Worm (Caenorhabditis elegans): Measurements from ENCODE around the gene C42D4.18.

C42D4.18 gene

DNA sequence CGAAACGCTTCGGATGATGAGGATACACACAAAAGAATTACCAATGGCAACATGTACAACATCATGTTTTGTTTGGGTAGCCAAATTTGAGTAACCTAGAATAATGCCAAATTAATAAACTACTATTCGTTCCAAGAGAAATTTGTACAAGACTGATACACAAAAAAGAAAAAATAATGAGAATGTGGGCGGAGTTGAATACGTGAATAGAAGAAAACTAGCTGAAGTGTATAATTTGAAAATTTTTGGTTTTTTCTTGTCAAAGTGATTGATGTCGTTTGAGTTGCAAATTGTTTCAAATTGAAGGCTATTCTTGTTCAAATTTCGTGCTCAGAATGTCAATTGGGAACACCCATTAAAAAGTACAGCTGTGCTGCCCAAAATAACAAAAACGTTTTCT is 25.2 kb downstream of the C42D4.18 start, which contains the start of gene R13A1.5:
Gene R13A1.5, minus strand, starts transcription at position 101 of the 400 bp plus-strand sequence.
- TF ChIP-seq ztf-11 (tag; optimal IDR thresholded peaks at IDR 0.05) = no peak
- no peak for TF ChIP-seq sem-4 (tag; optimal IDR thresholded peaks at IDR 0.05)
- TF ChIP-seq nhr-11 (tag; optimal IDR thresholded peaks at IDR 0.05) = no peak
- no peak for TF ChIP-seq snpc-4 (tag; optimal IDR thresholded peaks at IDR 0.05)
- no peak for TF ChIP-seq mbf-1 (tag; optimal IDR thresholded peaks at IDR 0.05)
- TF ChIP-seq unc-55 (GFP tag; optimal IDR thresholded peaks at IDR 0.05) = no peak
- TF ChIP-seq ama-1 (optimal IDR thresholded peaks at IDR 0.05) = no peak
- TF ChIP-seq Y55F3AM.14 (GFP tag; optimal IDR thresholded peaks at IDR 0.05) = no peak
- no peak for TF ChIP-seq nhr-23 (tag; optimal IDR thresholded peaks at IDR 0.05)
- TF ChIP-seq nhr-6 (tag; optimal IDR thresholded peaks at IDR 0.05) = no peak

- TF ChIP-seq ama-1 (optimal IDR thresholded peaks at IDR 0.05) (no peak), nhr-25 (tag; optimal IDR thresholded peaks at IDR 0.05) (no peak), lsy-2 (tag; optimal IDR thresholded peaks at IDR 0.05) (no peak), dmd-4 (tag; optimal IDR thresholded peaks at IDR 0.05) (no peak), zag-1 (tag; optimal IDR thresholded peaks at IDR 0.05) (no peak), mab-5 (tag; optimal IDR thresholded peaks at IDR 0.05) (no peak), ztf-1 (GFP tag; conservative IDR thresholded peaks at IDR 0.05) (no peak), Y55F3AM.14 (GFP tag; optimal IDR thresholded peaks at IDR 0.05) (no peak)
Measured at ce11 chrIV:7195734-7196133, 29.2 kb downstream of the C42D4.18 start, which contains the start of gene best-16. best-16 (minus strand) TSS chrIV:7195834.

- TF ChIP-seq Y55F3AM.14 (GFP tag; optimal IDR thresholded peaks at IDR 0.05) = no peak
- no peak for TF ChIP-seq peb-1 (tag; optimal IDR thresholded peaks at IDR 0.05)
- no peak for TF ChIP-seq ztf-11 (tag; optimal IDR thresholded peaks at IDR 0.05)
- no peak for TF ChIP-seq mbf-1 (tag; optimal IDR thresholded peaks at IDR 0.05)
- no peak for TF ChIP-seq sem-4 (tag; optimal IDR thresholded peaks at IDR 0.05)
- TF ChIP-seq ZK546.5 (tag; optimal IDR thresholded peaks at IDR 0.05) = no peak
- TF ChIP-seq egl-27 (tag; optimal IDR thresholded peaks at IDR 0.05) = no peak
- TF ChIP-seq lin-13 (GFP tag; optimal IDR thresholded peaks at IDR 0.05) = no peak
- TF ChIP-seq fos-1 (tag; optimal IDR thresholded peaks at IDR 0.05) = no peak
- no peak for TF ChIP-seq unc-55 (GFP tag; optimal IDR thresholded peaks at IDR 0.05)
- TF ChIP-seq mab-5 (tag; optimal IDR thresholded peaks at IDR 0.05) = no peak
- TF ChIP-seq skn-1 (tag; optimal IDR thresholded peaks at IDR 0.05) = no peak
- TF ChIP-seq ztf-4 (tag; optimal IDR thresholded peaks at IDR 0.05) = no peak
- no peak for TF ChIP-seq F13H6.1 (tag; optimal IDR thresholded peaks at IDR 0.05)
- no peak for TF ChIP-seq gmeb-1 (tag; optimal IDR thresholded peaks at IDR 0.05)
- no peak for TF ChIP-seq unc-39 (tag; optimal IDR thresholded peaks at IDR 0.05)
- no peak for TF ChIP-seq snpc-4 (tag; optimal IDR thresholded peaks at IDR 0.05)
Measured at ce11 chrIV:7196853-7197252, 30.3 kb downstream of the C42D4.18 start, which contains the start of gene unc-8. unc-8 (plus strand) TSS chrIV:7197153.

DNA sequence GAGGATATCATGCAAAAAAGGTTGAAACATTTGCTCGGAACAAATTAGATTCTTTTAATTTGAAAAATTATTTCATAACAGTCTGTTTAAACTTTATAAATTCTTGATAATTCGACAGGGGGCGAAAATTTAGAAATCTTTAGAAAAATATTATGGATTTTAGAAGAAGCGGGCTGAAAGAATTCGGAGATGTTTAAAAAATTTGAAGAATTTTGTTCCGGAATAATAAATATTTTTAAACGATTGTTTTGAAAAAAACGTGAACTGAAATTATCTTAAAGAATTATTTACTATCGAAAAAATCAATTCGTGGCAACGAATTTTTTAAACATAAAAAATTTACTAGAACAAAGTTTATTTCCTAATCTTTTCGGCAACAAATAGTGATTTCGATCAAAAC is 37.1 kb downstream of the C42D4.18 start, which contains the start of gene R13A1.3:
Gene R13A1.3, plus strand, starts transcription at position 301 of the 400 bp plus-strand sequence.
- TF ChIP-seq nhr-10 (tag; optimal IDR thresholded peaks at IDR 0.05) (no peak), nhr-25 (tag; optimal IDR thresholded peaks at IDR 0.05) (no peak)

- TF ChIP-seq peb-1 (tag; optimal IDR thresholded peaks at IDR 0.05) (no peak), lin-13 (GFP tag; optimal IDR thresholded peaks at IDR 0.05) (no peak), zag-1 (tag; optimal IDR thresholded peaks at IDR 0.05) (no peak), lin-11 (tag; optimal IDR thresholded peaks at IDR 0.05) (no peak)
Measured at ce11 chrIV:7205969-7206368, 39.4 kb downstream of the C42D4.18 start, which contains the start of gene kcc-1. kcc-1 (plus strand) TSS chrIV:7206269.

- no peak for TF ChIP-seq lsy-2 (tag; optimal IDR thresholded peaks at IDR 0.05)
- no peak for TF ChIP-seq nhr-11 (tag; optimal IDR thresholded peaks at IDR 0.05)
- TF ChIP-seq ceh-82 (tag; optimal IDR thresholded peaks at IDR 0.05) = no peak
- no peak for TF ChIP-seq blmp-1 (tag; optimal IDR thresholded peaks at IDR 0.05; ENCODE audit: insufficient read depth)
- no peak for TF ChIP-seq nhr-237 (tag; optimal IDR thresholded peaks at IDR 0.05)
- TF ChIP-seq sma-9 (GFP tag; optimal IDR thresholded peaks at IDR 0.05) = no peak
- TF ChIP-seq sma-9 (tag; optimal IDR thresholded peaks at IDR 0.05) = no peak
- TF ChIP-seq nhr-23 (tag; optimal IDR thresholded peaks at IDR 0.05) = no peak
- no peak for TF ChIP-seq mdl-1 (tag; optimal IDR thresholded peaks at IDR 0.05)
- no peak for TF ChIP-seq nhr-25 (tag; optimal IDR thresholded peaks at IDR 0.05)
- TF ChIP-seq nhr-12 (tag; optimal IDR thresholded peaks at IDR 0.05) = no peak
- no peak for TF ChIP-seq alr-1 (tag; optimal IDR thresholded peaks at IDR 0.05)
- TF ChIP-seq ztf-11 (tag; optimal IDR thresholded peaks at IDR 0.05) = no peak
- TF ChIP-seq snpc-4 (tag; optimal IDR thresholded peaks at IDR 0.05) = no peak
- no peak for TF ChIP-seq gmeb-1 (tag; optimal IDR thresholded peaks at IDR 0.05)
- TF ChIP-seq nhr-10 (tag; optimal IDR thresholded peaks at IDR 0.05) = no peak
Measured at ce11 chrIV:7208961-7209360, 42.4 kb downstream of the C42D4.18 start.
